Fruit fly (Drosophila melanogaster) whole organism, embryonic: Measurements from ENCODE around the gene CG13965.
A peak's percentile ranks its signal among the peaks of the same experiment; 100 is the strongest.

Source experiments
- Ada2b ChIP-seq: fragments of 200-800 bp; sonication (Bioruptor generic); IDR thresholded peaks from 2 replicates; pipeline ENCODE4 v1.3.6; 2022; ENCODE audit warnings: missing biosample characterization, missing genetic modification characterization
- Blimp-1 ChIP-seq: fragments of 200-800 bp; sonication (Bioruptor generic); optimal IDR thresholded peaks from 3 replicates; lab custom pipeline; 2018; ENCODE audit warnings: missing biosample characterization, missing genetic modification characterization, mild to moderate bottlenecking, moderate library complexity, missing genetic modification reagents
- C15 ChIP-seq: fragments of 200-800 bp; sonication (Bioruptor generic); IDR thresholded peaks from 3 replicates; pipeline ENCODE4 v1.3.6; 2022; ENCODE audit warnings: missing biosample characterization, missing genetic modification characterization
- CG10147 ChIP-seq: fragments of 200-800 bp; sonication (Bioruptor generic); optimal IDR thresholded peaks from 2 replicates; lab custom pipeline; 2019; ENCODE audit warnings: missing biosample characterization, mild to moderate bottlenecking, missing genetic modification characterization, moderate library complexity
- CG10274 ChIP-seq: fragments of 200-800 bp; sonication (Bioruptor generic); optimal IDR thresholded peaks from 3 replicates; lab custom pipeline; 2017; ENCODE audit warnings: missing biosample characterization, mild to moderate bottlenecking, missing genetic modification characterization
- CG10979 ChIP-seq: fragments of 200-800 bp; sonication (Bioruptor generic); optimal IDR thresholded peaks from 2 replicates; lab custom pipeline; 2018; ENCODE audit warnings: missing biosample characterization, mild to moderate bottlenecking, missing genetic modification characterization, moderate library complexity
- CG12391 ChIP-seq: fragments of 200-800 bp; sonication (Bioruptor generic); optimal IDR thresholded peaks from 3 replicates; lab custom pipeline; 2018; ENCODE audit warnings: missing biosample characterization, mild to moderate bottlenecking, missing genetic modification characterization, moderate library complexity
- CG13296 ChIP-seq: fragments of 200-800 bp; sonication (Bioruptor generic); optimal IDR thresholded peaks from 3 replicates; lab custom pipeline; 2018; ENCODE audit warnings: missing biosample characterization, mild to moderate bottlenecking, missing genetic modification characterization
- CG13424 ChIP-seq: fragments of 200-800 bp; sonication (Bioruptor generic); optimal IDR thresholded peaks from 2 replicates; lab custom pipeline; 2019; ENCODE audit warnings: missing biosample characterization, mild to moderate bottlenecking, missing genetic modification characterization, moderate library complexity
- CG15269 ChIP-seq: fragments of 200-800 bp; sonication (Bioruptor generic); optimal IDR thresholded peaks from 2 replicates; lab custom pipeline; 2018; ENCODE audit warnings: missing biosample characterization, mild to moderate bottlenecking, missing genetic modification characterization, moderate library complexity
- CG15514 ChIP-seq: fragments of 200-800 bp; sonication (Bioruptor generic); optimal IDR thresholded peaks from 3 replicates; lab custom pipeline; 2017; ENCODE audit warnings: missing biosample characterization, missing genetic modification characterization, mild to moderate bottlenecking, moderate library complexity, missing genetic modification reagents
- CG15601 ChIP-seq: fragments of 200-800 bp; sonication (Bioruptor generic); optimal IDR thresholded peaks from 3 replicates; lab custom pipeline; 2019; ENCODE audit warnings: missing biosample characterization, mild to moderate bottlenecking, missing genetic modification characterization, moderate library complexity
- CG17359 ChIP-seq: fragments of 200-800 bp; sonication (Bioruptor generic); optimal IDR thresholded peaks from 3 replicates; lab custom pipeline; 2018; ENCODE audit warnings: missing biosample characterization, mild to moderate bottlenecking, missing genetic modification characterization, moderate library complexity
- CG18619 ChIP-seq: fragments of 200-800 bp; sonication (Bioruptor generic); optimal IDR thresholded peaks from 3 replicates; lab custom pipeline; 2017; ENCODE audit warnings: missing biosample characterization, mild to moderate bottlenecking, missing genetic modification characterization
- CG6854 ChIP-seq: fragments of 200-800 bp; sonication (Bioruptor generic); optimal IDR thresholded peaks from 3 replicates; lab custom pipeline; 2017; ENCODE audit warnings: missing biosample characterization, mild to moderate bottlenecking, missing genetic modification characterization
- CG7556 ChIP-seq: fragments of 200-800 bp; sonication (Bioruptor generic); optimal IDR thresholded peaks from 2 replicates; lab custom pipeline; 2017; ENCODE audit warnings: missing biosample characterization, mild to moderate bottlenecking, missing genetic modification characterization
- CG7839 ChIP-seq: fragments of 200-800 bp; sonication (Bioruptor generic); optimal IDR thresholded peaks from 3 replicates; lab custom pipeline; 2018; ENCODE audit warnings: missing biosample characterization, mild to moderate bottlenecking, missing genetic modification characterization, moderate library complexity
- CG8388 ChIP-seq: fragments of 200-800 bp; sonication (Bioruptor generic); optimal IDR thresholded peaks from 2 replicates; lab custom pipeline; 2019; ENCODE audit warnings: missing biosample characterization, mild to moderate bottlenecking, missing genetic modification characterization, moderate library complexity
- D ChIP-seq, 2 experiments: fragments of 200-800 bp in 1 of 2; fragments of >200 bp in 1 of 2; sonication (Bioruptor generic) in 1 of 2; optimal IDR thresholded peaks; 2 replicates in 1 of 2; 3 replicates in 1 of 2; lab custom pipeline; 2017; ENCODE audit warnings: mild to moderate bottlenecking in 1 of 2, missing biosample characterization in 1 of 2, missing genetic modification characterization in 1 of 2, missing genetic modification reagents in 1 of 2
- Eip74EF ChIP-seq, 2 experiments: fragments of 200-800 bp in 1 of 2; fragments of >200 bp in 1 of 2; sonication (Bioruptor generic) in 1 of 2; optimal IDR thresholded peaks; 2 replicates each; lab custom pipeline; 2017 to 2019; ENCODE audit warnings: missing biosample characterization in 2 of 2, missing genetic modification characterization in 2 of 2, mild to moderate bottlenecking in 1 of 2, moderate library complexity in 1 of 2
- Fer1 ChIP-seq: fragments of 200-800 bp; sonication (Bioruptor generic); optimal IDR thresholded peaks from 2 replicates; lab custom pipeline; 2017; ENCODE audit warnings: missing biosample characterization, mild to moderate bottlenecking, missing genetic modification characterization
- Hr51 ChIP-seq, 2 experiments: fragments of 200-800 bp; sonication (Bioruptor generic); optimal IDR thresholded peaks; 2 replicates in 1 of 2; 3 replicates in 1 of 2; lab custom pipeline; 2016 to 2018; ENCODE audit warnings: missing biosample characterization in 2 of 2, missing genetic modification characterization in 2 of 2, mild to moderate bottlenecking in 1 of 2, moderate library complexity in 1 of 2
- MBD-R2 ChIP-seq: fragments of 200-800 bp; sonication (Bioruptor generic); IDR thresholded peaks from 2 replicates; pipeline ENCODE4 v1.3.6; 2022; ENCODE audit warnings: missing biosample characterization, missing genetic modification characterization
- NfI ChIP-seq: fragments of 200-800 bp; sonication (Bioruptor generic); optimal IDR thresholded peaks from 3 replicates; lab custom pipeline; 2018; ENCODE audit warnings: missing biosample characterization, mild to moderate bottlenecking, missing genetic modification characterization, moderate library complexity
- Ptx1 ChIP-seq: fragments of 200-800 bp; sonication (Bioruptor generic); IDR thresholded peaks from 2 replicates; pipeline ENCODE4 v1.3.6; 2022; ENCODE audit warnings: missing biosample characterization, missing genetic modification characterization
- Sox102F ChIP-seq: fragments of 200-800 bp; sonication (Bioruptor generic); optimal IDR thresholded peaks from 2 replicates; lab custom pipeline; 2018; ENCODE audit warnings: missing biosample characterization, mild to moderate bottlenecking, missing genetic modification characterization, moderate library complexity
- Xrp1 ChIP-seq: fragments of 200-800 bp; sonication (Bioruptor generic); IDR thresholded peaks from 2 replicates; pipeline ENCODE4 v1.3.6; 2022; ENCODE audit warnings: missing biosample characterization, missing genetic modification characterization
- amos ChIP-seq: fragments of 200-800 bp; sonication (Bioruptor generic); IDR thresholded peaks from 2 replicates; pipeline ENCODE4 v1.3.6; 2022; ENCODE audit warnings: missing biosample characterization, missing genetic modification characterization; ENCODE audit not compliant: partially characterized antibody
- ap ChIP-seq: fragments of 200-800 bp; sonication (Bioruptor generic); IDR thresholded peaks from 2 replicates; pipeline ENCODE4 v1.3.6; 2022; ENCODE audit warnings: missing biosample characterization, missing genetic modification characterization
- ato ChIP-seq: fragments of 200-800 bp; sonication (Bioruptor generic); IDR thresholded peaks from 2 replicates; pipeline ENCODE4 v1.3.6; 2022; ENCODE audit warnings: missing biosample characterization, missing genetic modification characterization; ENCODE audit not compliant: partially characterized antibody
- cg ChIP-seq: fragments of 200-800 bp; sonication (Bioruptor generic); optimal IDR thresholded peaks from 3 replicates; lab custom pipeline; 2019; ENCODE audit warnings: missing biosample characterization, mild to moderate bottlenecking, missing genetic modification characterization, moderate library complexity
- ci ChIP-seq: fragments of 200-800 bp; sonication (Bioruptor generic); IDR thresholded peaks from 3 replicates; pipeline ENCODE4 v1.3.6; 2022; ENCODE audit warnings: missing biosample characterization, missing genetic modification characterization
- cwo ChIP-seq: fragments of 200-800 bp; sonication (Bioruptor generic); optimal IDR thresholded peaks from 3 replicates; lab custom pipeline; 2017; ENCODE audit warnings: missing biosample characterization, missing genetic modification characterization, mild to moderate bottlenecking, moderate library complexity, missing genetic modification reagents
- dmrt11E ChIP-seq: fragments of 200-800 bp; sonication (Bioruptor generic); optimal IDR thresholded peaks from 3 replicates; lab custom pipeline; 2018; ENCODE audit warnings: missing biosample characterization, mild to moderate bottlenecking, missing genetic modification characterization, moderate library complexity
- fd96Cb ChIP-seq: fragments of 200-800 bp; sonication (Bioruptor generic); optimal IDR thresholded peaks from 2 replicates; lab custom pipeline; 2018; ENCODE audit warnings: missing biosample characterization, mild to moderate bottlenecking, missing genetic modification characterization, moderate library complexity
- gcm ChIP-seq: fragments of 200-800 bp; sonication (Bioruptor generic); optimal IDR thresholded peaks from 2 replicates; lab custom pipeline; 2019; ENCODE audit warnings: missing biosample characterization, mild to moderate bottlenecking, missing genetic modification characterization, moderate library complexity
- grau ChIP-seq: fragments of 200-800 bp; optimal IDR thresholded peaks from 3 replicates; lab custom pipeline; 2019; ENCODE audit warnings: missing biosample characterization, mild to moderate bottlenecking, missing genetic modification characterization, moderate library complexity
- grn ChIP-seq: fragments of 200-800 bp; sonication (Bioruptor generic); optimal IDR thresholded peaks from 3 replicates; lab custom pipeline; 2017; ENCODE audit warnings: missing biosample characterization, missing genetic modification characterization
- ind ChIP-seq: fragments of 200-800 bp; sonication (Bioruptor generic); optimal IDR thresholded peaks from 3 replicates; lab custom pipeline; 2016; ENCODE audit warnings: missing biosample characterization, missing genetic modification characterization
- kah ChIP-seq: fragments of 200-800 bp; sonication (Bioruptor generic); optimal IDR thresholded peaks from 2 replicates; lab custom pipeline; 2018; ENCODE audit warnings: missing biosample characterization, mild to moderate bottlenecking, missing genetic modification characterization
- mam ChIP-seq: fragments of 200-800 bp; sonication (Bioruptor generic); optimal IDR thresholded peaks from 3 replicates; lab custom pipeline; 2016; ENCODE audit warnings: missing biosample characterization, missing genetic modification characterization
- nau ChIP-seq: fragments of 200-800 bp; sonication (Bioruptor generic); optimal IDR thresholded peaks from 3 replicates; lab custom pipeline; 2017; ENCODE audit warnings: missing biosample characterization, mild to moderate bottlenecking, missing genetic modification characterization, missing genetic modification reagents
- nerfin-1 ChIP-seq: fragments of 200-800 bp; sonication (Bioruptor generic); optimal IDR thresholded peaks from 3 replicates; lab custom pipeline; 2019; ENCODE audit warnings: missing biosample characterization, mild to moderate bottlenecking, missing genetic modification characterization, moderate library complexity
- nmo ChIP-seq: fragments of 200-800 bp; sonication (Bioruptor generic); optimal IDR thresholded peaks from 2 replicates; lab custom pipeline; 2018; ENCODE audit warnings: missing biosample characterization, mild to moderate bottlenecking, missing genetic modification characterization, moderate library complexity
- tin ChIP-seq: fragments of 200-800 bp; sonication (Bioruptor generic); optimal IDR thresholded peaks from 3 replicates; lab custom pipeline; 2016; ENCODE audit warnings: missing biosample characterization, missing genetic modification characterization
- unc-4 ChIP-seq: fragments of 200-800 bp; sonication (Bioruptor generic); IDR thresholded peaks from 2 replicates; pipeline ENCODE4 v1.3.6; 2022; ENCODE audit warnings: missing biosample characterization, missing genetic modification characterization; ENCODE audit not compliant: partially characterized antibody
- wdn ChIP-seq: fragments of 200-800 bp; sonication (Bioruptor generic); IDR thresholded peaks from 2 replicates; pipeline ENCODE4 v1.3.6; 2022; ENCODE audit warnings: missing biosample characterization, missing genetic modification characterization

The CG13965 gene

DNA sequence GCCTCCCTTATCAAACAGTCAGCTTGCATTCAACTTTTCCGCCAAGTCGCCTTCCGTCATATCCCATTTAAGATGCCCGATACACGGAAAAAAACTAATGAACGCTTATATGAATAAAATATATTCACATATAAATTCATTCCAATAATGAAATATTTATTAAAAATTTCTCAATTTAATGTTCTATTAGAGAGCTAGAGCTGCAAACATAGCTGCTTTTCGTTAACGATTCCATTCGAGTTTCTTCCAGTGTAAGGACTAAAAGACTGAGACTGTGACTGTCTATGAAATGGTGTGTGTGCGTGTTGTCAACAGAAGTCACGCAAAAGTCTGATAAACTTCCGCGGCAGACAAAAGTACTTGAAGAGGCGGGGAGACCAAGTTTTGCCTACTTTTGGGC, 32.0 kb downstream of the CG13965 start (continued):
- TF ChIP-seq CG15269 (tag; lab: Kevin White, UChicago) (peak; percentile 58), CG10979 (tag; lab: Kevin White, UChicago) (peak; percentile 52), tin (GFP tag; lab: Kevin White, UChicago) (peak; percentile 19), CG7839 (peak; percentile 63), dmrt11E (peak; percentile 6), Eip74EF (GFP tag; optimal IDR thresholded peaks at IDR 0.05; lab: Kevin White, UChicago) (peak in 1 of 2 experiments; percentile 4), Xrp1 (GFP tag; lab: Robert Waterston, UW) (peak; percentile 48; the same call in 1 of the 2 replicates), NfI (peak; percentile 42), CG7556 (GFP tag; lab: Kevin White, UChicago) (peak; percentile 65), grau (tag; lab: Kevin White, UChicago) (peak; percentile 58), amos (GFP tag; lab: Robert Waterston, UW) (no peak), mam (GFP tag; lab: Kevin White, UChicago) (no peak), D (optimal IDR thresholded peaks at IDR 0.05; lab: Kevin White, UChicago) (no peak), D (GFP tag; optimal IDR thresholded peaks at IDR 0.05; lab: Kevin White, UChicago) (peak; percentile 23), Ada2b (GFP tag; lab: Robert Waterston, UW) (peak; percentile 35; the same call in 1 of the 2 replicates), ato (GFP tag; lab: Robert Waterston, UW) (no peak), ind (GFP tag; lab: Kevin White, UChicago) (peak; percentile 43), CG15601 (tag; lab: Kevin White, UChicago) (peak; percentile 4), kah (GFP tag; lab: Kevin White, UChicago) (peak; percentile 3), MBD-R2 (GFP tag; lab: Robert Waterston, UW) (peak; percentile 13; the same call in 1 of the 2 replicates), CG18619 (GFP tag; lab: Kevin White, UChicago) (peak; percentile 29), CG10274 (GFP tag; lab: Kevin White, UChicago) (peak; percentile 7), CG6854 (GFP tag; lab: Kevin White, UChicago) (peak; percentile 30), wdn (peak; percentile 4; the same call in 1 of the 2 replicates), grn (GFP tag; lab: Kevin White, UChicago) (no peak), fd96Cb (tag; lab: Kevin White, UChicago) (peak; percentile 35), CG13296 (GFP tag; lab: Kevin White, UChicago) (peak; percentile 42), Sox102F (GFP tag; lab: Kevin White, UChicago) (peak; percentile 61), nmo (GFP tag; lab: Kevin White, UChicago) (peak; percentile 48), nerfin-1 (tag; lab: Kevin White, UChicago) (no peak), Hr51 (GFP tag; optimal IDR thresholded peaks at IDR 0.05; lab: Kevin White, UChicago) (peak in 1 of 2 experiments; percentile 69), ap (GFP tag; lab: Robert Waterston, UW) (0 out of 2 replicates have a peak, but pooled peaks have one; percentile 19), Blimp-1 (GFP tag; lab: Kevin White, UChicago) (peak; percentile 47), CG13424 (tag; lab: Kevin White, UChicago) (peak; percentile 57), C15 (no peak), cg (GFP tag; lab: Kevin White, UChicago) (no peak), CG10147 (peak; percentile 34), CG17359 (tag; lab: Kevin White, UChicago) (peak; percentile 63), ci (GFP tag; lab: Robert Waterston, UW) (peak; percentile 56; the same call in 1 of the 3 replicates), Ptx1 (GFP tag; lab: Robert Waterston, UW) (peak; percentile 43), CG8388 (GFP tag; lab: Kevin White, UChicago) (peak; percentile 15), nau (GFP tag; lab: Kevin White, UChicago) (peak; percentile 33), unc-4 (GFP tag; lab: Robert Waterston, UW) (no peak), cwo (GFP tag; lab: Kevin White, UChicago) (peak; percentile 50), gcm (GFP tag; lab: Kevin White, UChicago) (no peak), CG12391 (peak; percentile 53), Fer1 (peak; percentile 78), CG15514 (GFP tag; lab: Kevin White, UChicago) (peak; percentile 21)
